Worm (Caenorhabditis elegans) whole organism, L4 larva: ENCODE results near the gene ndub-2.
A peak's percentile ranks its signal among the peaks of the same experiment; 100 is the strongest.

Experiments used
- F10B5.3 ChIP-seq: sonication (generic microtip); optimal IDR thresholded peaks from 2 replicates; lab custom pipeline; 2016; ENCODE audit warnings: mild to moderate bottlenecking, missing genetic modification characterization, missing compliant biosample characterization
- T20F7.1 ChIP-seq: fragments of 200-800 bp; sonication (Bioruptor generic); optimal IDR thresholded peaks from 2 replicates; lab custom pipeline; 2018; ENCODE audit warnings: mild to moderate bottlenecking, missing genetic modification characterization, missing compliant biosample characterization
- Y105C5A.15 ChIP-seq: fragments of 200-800 bp; sonication (Bioruptor generic); IDR thresholded peaks from 2 replicates; pipeline ENCODE4 v1.3.6; 2022; ENCODE audit warnings: missing genetic modification characterization, missing compliant biosample characterization
- aha-1 ChIP-seq: fragments of 150-350 bp; peaks from one replicate; lab custom pipeline; 2014; ENCODE audit warnings: missing biosample characterization, missing genetic modification characterization
- ama-1 ChIP-seq: fragments of 150-350 bp; optimal IDR thresholded peaks from 2 replicates; lab custom pipeline; 2014; ENCODE audit warnings: inconsistent platforms, mixed read lengths
- ceh-20 ChIP-seq: fragments of 200-800 bp; sonication (Bioruptor generic); IDR thresholded peaks from 2 replicates; pipeline ENCODE4 v1.3.6; 2022; ENCODE audit warnings: missing genetic modification reagents, missing genetic modification characterization, missing compliant biosample characterization
- ceh-62 ChIP-seq: sonication (generic microtip); optimal IDR thresholded peaks from 2 replicates; lab custom pipeline; 2017; ENCODE audit warnings: missing biosample characterization, missing genetic modification characterization
- cey-2 ChIP-seq: sonication (generic microtip); optimal IDR thresholded peaks from 3 replicates; lab custom pipeline; 2017; ENCODE audit warnings: missing genetic modification characterization, mild to moderate bottlenecking, missing compliant biosample characterization, antibody characterized with exemption, borderline replicate concordance; ENCODE audit not compliant: insufficient read depth
- ctbp-1 ChIP-seq: fragments of 200-800 bp; sonication (Bioruptor generic); IDR thresholded peaks from 2 replicates; pipeline ENCODE4 v1.3.6; 2022; ENCODE audit warnings: missing genetic modification reagents, missing genetic modification characterization, missing compliant biosample characterization
- daf-12 ChIP-seq: fragments of 150-350 bp; optimal IDR thresholded peaks from 2 replicates; lab custom pipeline; 2014; ENCODE audit warnings: missing biosample characterization, missing genetic modification reagents, missing genetic modification characterization
- dmd-6 ChIP-seq: fragments of 200-800 bp; sonication (Bioruptor generic); IDR thresholded peaks from 2 replicates; pipeline ENCODE4 v1.3.6; 2022; ENCODE audit warnings: missing genetic modification reagents, missing genetic modification characterization, missing compliant biosample characterization
- dmd-8 ChIP-seq: fragments of 200-800 bp; sonication (Bioruptor generic); IDR thresholded peaks from 2 replicates; pipeline ENCODE4 v1.3.6; 2022; ENCODE audit warnings: missing genetic modification characterization, missing compliant biosample characterization
- dmd-9 ChIP-seq: fragments of 200-800 bp; sonication (Bioruptor generic); IDR thresholded peaks from 2 replicates; pipeline ENCODE4 v1.3.6; 2022; ENCODE audit warnings: missing genetic modification reagents, missing genetic modification characterization, missing compliant biosample characterization
- duxl-1 ChIP-seq: sonication (generic microtip); optimal IDR thresholded peaks from 2 replicates; lab custom pipeline; 2016; ENCODE audit warnings: mild to moderate bottlenecking, missing genetic modification characterization, moderate library complexity, missing compliant biosample characterization; ENCODE audit not compliant: poor library complexity
- dve-1 ChIP-seq: sonication (generic microtip); optimal IDR thresholded peaks from 2 replicates; lab custom pipeline; 2017; ENCODE audit warnings: antibody characterized with exemption, mild to moderate bottlenecking, missing genetic modification characterization, missing compliant biosample characterization; ENCODE audit not compliant: insufficient read depth
- egl-27 ChIP-seq: sonication (generic microtip); optimal IDR thresholded peaks from 3 replicates; lab custom pipeline; 2017; ENCODE audit warnings: missing biosample characterization, missing genetic modification reagents, missing genetic modification characterization
- fkh-10 ChIP-seq: fragments of 150-350 bp; optimal IDR thresholded peaks from 2 replicates; lab custom pipeline; 2014; ENCODE audit warnings: missing biosample characterization, missing genetic modification reagents, missing genetic modification characterization
- hif-1 ChIP-seq, 2 experiments: sonication (generic microtip); optimal IDR thresholded peaks; 2 replicates each; lab custom pipeline; 2016 to 2017; ENCODE audit warnings: missing compliant biosample characterization in 2 of 2, missing genetic modification characterization in 2 of 2, missing genetic modification reagents in 2 of 2, missing genotype in 2 of 2, mild to moderate bottlenecking in 1 of 2
- hlh-11 ChIP-seq: fragments of 200-800 bp; sonication (Bioruptor generic); optimal IDR thresholded peaks from 2 replicates; lab custom pipeline; 2018; ENCODE audit warnings: mild to moderate bottlenecking, missing genetic modification characterization, missing compliant biosample characterization
- hlh-30 ChIP-seq: sonication (generic microtip); optimal IDR thresholded peaks from 2 replicates; lab custom pipeline; 2017; ENCODE audit warnings: antibody characterized with exemption, mild to moderate bottlenecking, missing genetic modification characterization, missing compliant biosample characterization; ENCODE audit not compliant: insufficient read depth
- hmg-1.1 ChIP-seq: fragments of 200-800 bp; sonication (Bioruptor generic); IDR thresholded peaks from 2 replicates; pipeline ENCODE4 v1.3.6; 2022; ENCODE audit warnings: missing genetic modification reagents, missing genetic modification characterization, missing compliant biosample characterization
- lin-15B ChIP-seq: fragments of 150-350 bp; sonication (generic microtip); optimal IDR thresholded peaks from 3 replicates; lab custom pipeline; 2014; ENCODE audit warnings: missing biosample characterization, missing genetic modification characterization
- lin-38 ChIP-seq: fragments of 200-800 bp; sonication (Bioruptor generic); IDR thresholded peaks from 2 replicates; pipeline ENCODE4 v1.3.6; 2022; ENCODE audit warnings: missing genetic modification reagents, missing genetic modification characterization, missing compliant biosample characterization
- lir-3 ChIP-seq: sonication (generic microtip); optimal IDR thresholded peaks from 2 replicates; lab custom pipeline; 2016; ENCODE audit warnings: mild to moderate bottlenecking, missing genetic modification characterization, missing compliant biosample characterization
- lsy-2 ChIP-seq, 2 experiments: fragments of 150-350 bp in 1 of 2; sonication (generic microtip) in 1 of 2; optimal IDR thresholded peaks; 2 replicates each; lab custom pipeline; 2014 to 2017; ENCODE audit warnings: missing biosample characterization in 2 of 2, missing genetic modification characterization in 2 of 2
- mdl-1 ChIP-seq, 2 experiments: fragments of 150-350 bp in 1 of 2; sonication (generic microtip) in 1 of 2; optimal IDR thresholded peaks; 2 replicates each; lab custom pipeline; 2014 to 2017; ENCODE audit warnings: missing biosample characterization in 2 of 2, missing genetic modification characterization in 2 of 2
- mdt-29 ChIP-seq: fragments of 200-800 bp; sonication (Bioruptor generic); IDR thresholded peaks from 2 replicates; pipeline ENCODE4 v1.3.6; 2022; ENCODE audit warnings: missing genetic modification reagents, missing genetic modification characterization, missing compliant biosample characterization
- mep-1 ChIP-seq: fragments of 150-350 bp; sonication (generic microtip); optimal IDR thresholded peaks from 3 replicates; lab custom pipeline; 2014; ENCODE audit warnings: missing biosample characterization, missing genetic modification characterization
- mes-2 ChIP-seq: sonication (generic microtip); optimal IDR thresholded peaks from 2 replicates; lab custom pipeline; 2016; ENCODE audit warnings: missing genotype, mild to moderate bottlenecking, missing genetic modification characterization, missing compliant biosample characterization; ENCODE audit not compliant: poor library complexity, severe bottlenecking
- mxl-2 ChIP-seq: fragments of 200-800 bp; sonication (Bioruptor generic); conservative IDR thresholded peaks from 2 replicates; pipeline ENCODE4 v1.3.6; 2022; ENCODE audit warnings: missing genetic modification reagents, missing genetic modification characterization, missing compliant biosample characterization
- mxl-3 ChIP-seq: fragments of 200-800 bp; sonication (Bioruptor generic); optimal IDR thresholded peaks from 2 replicates; lab custom pipeline; 2018; ENCODE audit warnings: mild to moderate bottlenecking, missing genetic modification characterization, missing compliant biosample characterization
- nhr-10 ChIP-seq: fragments of 150-350 bp; optimal IDR thresholded peaks from 2 replicates; lab custom pipeline; 2014; ENCODE audit warnings: missing biosample characterization, missing genetic modification characterization
- nhr-11 ChIP-seq: fragments of 150-350 bp; optimal IDR thresholded peaks from 2 replicates; lab custom pipeline; 2014; ENCODE audit warnings: missing biosample characterization, missing genetic modification characterization
- nhr-41 ChIP-seq: fragments of 200-800 bp; sonication (Bioruptor generic); IDR thresholded peaks from 2 replicates; pipeline ENCODE4 v1.3.6; 2022; ENCODE audit warnings: missing genetic modification reagents, missing genetic modification characterization, missing compliant biosample characterization
- nhr-77 ChIP-seq: fragments of 150-350 bp; optimal IDR thresholded peaks from 2 replicates; lab custom pipeline; 2014; ENCODE audit warnings: missing biosample characterization, missing genetic modification characterization
- set-16 ChIP-seq: fragments of 200-800 bp; sonication (Bioruptor generic); IDR thresholded peaks from 2 replicates; pipeline ENCODE4 v1.3.6; 2022; ENCODE audit warnings: missing genetic modification reagents, missing genetic modification characterization, missing compliant biosample characterization
- tag-97 ChIP-seq: fragments of 200-800 bp; sonication (Bioruptor generic); IDR thresholded peaks from 2 replicates; pipeline ENCODE4 v1.3.6; 2022; ENCODE audit warnings: missing genetic modification characterization, missing compliant biosample characterization
- unc-130 ChIP-seq: sonication (generic microtip); optimal IDR thresholded peaks from 2 replicates; lab custom pipeline; 2016; ENCODE audit warnings: missing genetic modification reagents, missing genetic modification characterization, missing compliant biosample characterization
- unc-62 ChIP-seq, 3 experiments: fragments of 150-350 bp in 1 of 3; sonication (generic microtip); optimal IDR thresholded peaks in 2 of 3; peaks in 1 of 3; 1 replicate in 1 of 3; 2 replicates in 2 of 3; lab custom pipeline; 2014 to 2017; ENCODE audit warnings: missing biosample characterization in 3 of 3, missing genetic modification characterization in 3 of 3, missing genetic modification reagents in 3 of 3, missing genotype in 1 of 3
- vab-7 ChIP-seq: fragments of 200-800 bp; sonication (Bioruptor generic); IDR thresholded peaks from 2 replicates; pipeline ENCODE4 v1.3.6; 2022; ENCODE audit warnings: missing genetic modification reagents, missing genetic modification characterization, missing compliant biosample characterization
- zip-11 ChIP-seq: fragments of 200-800 bp; sonication (Bioruptor generic); IDR thresholded peaks from 2 replicates; pipeline ENCODE4 v1.3.6; 2022; ENCODE audit warnings: missing genetic modification characterization, missing compliant biosample characterization
- ztf-11 ChIP-seq: fragments of 150-350 bp; optimal IDR thresholded peaks from 2 replicates; lab custom pipeline; 2014; ENCODE audit warnings: missing biosample characterization, missing genetic modification characterization
- ztf-7 ChIP-seq: fragments of 150-350 bp; optimal IDR thresholded peaks from 2 replicates; lab custom pipeline; 2014; ENCODE audit warnings: missing biosample characterization, missing genetic modification characterization

Gene ndub-2

DNA sequence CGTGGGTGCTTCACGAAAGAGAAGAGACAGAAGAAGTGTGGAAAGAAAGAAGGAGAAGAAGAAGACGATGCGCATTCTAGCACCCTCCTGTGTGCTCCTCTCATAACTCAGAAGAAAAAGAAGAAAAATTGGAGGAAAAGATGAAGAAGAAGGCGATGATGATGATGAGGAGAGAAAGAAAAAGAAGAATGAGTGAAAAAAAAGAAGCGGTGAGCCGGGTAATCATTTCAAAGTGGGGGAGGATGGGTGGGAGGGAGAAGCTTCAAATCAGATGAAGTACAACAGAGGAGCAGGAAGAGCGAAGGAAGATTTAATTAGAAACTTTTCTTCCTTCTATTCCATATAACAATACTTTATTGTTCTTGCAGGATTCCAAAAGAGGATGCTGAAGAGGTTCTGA, 14.5 kb downstream of the ndub-2 start:
- TF ChIP-seq aha-1 (tag; lab: Kevin White, UChicago) (peak; percentile 65), nhr-41 (GFP tag; lab: Robert Waterston, UW) (no peak), tag-97 (GFP tag; lab: Robert Waterston, UW) (no peak), fkh-10 (peak; percentile 9), lsy-2 (tag; optimal IDR thresholded peaks at IDR 0.05; lab: Kevin White, UChicago) (peak in 1 of 2 experiments; percentile 2), zip-11 (GFP tag; lab: Robert Waterston, UW) (no peak), egl-27 (tag; lab: Kevin White, UChicago) (no peak), Y105C5A.15 (GFP tag; lab: Robert Waterston, UW) (no peak), ctbp-1 (peak; percentile 57; the same call in 1 of the 2 replicates), set-16 (no peak), unc-62 (GFP tag; optimal IDR thresholded peaks at IDR 0.05 in 1 of 2; lab: Kevin White, UChicago) (peak in 1 of 2 experiments; percentile 55), unc-62 (tag; optimal IDR thresholded peaks at IDR 0.05; lab: Kevin White, UChicago) (no peak), unc-130 (no peak), cey-2 (tag; lab: Kevin White, UChicago) (no peak), ztf-11 (no peak), dmd-8 (GFP tag; lab: Robert Waterston, UW) (no peak)

ce11 chrII:9013341-9013740, 17.2 kb downstream of the ndub-2 start:
- TF ChIP-seq dmd-6 (GFP tag; lab: Robert Waterston, UW) (peak; percentile 34), hlh-30 (tag; lab: Kevin White, UChicago) (peak; percentile 94), mxl-3 (GFP tag; lab: Kevin White, UChicago) (peak; percentile 65), T20F7.1 (GFP tag; lab: Kevin White, UChicago) (no peak), dmd-8 (GFP tag; lab: Robert Waterston, UW) (no peak), hif-1 (tag; optimal IDR thresholded peaks at IDR 0.05; lab: Kevin White, UChicago) (peak in 1 of 2 experiments; percentile 28), dmd-9 (0 out of 2 replicates have a peak, but pooled peaks have one; percentile 19), cey-2 (tag; lab: Kevin White, UChicago) (no peak), ctbp-1 (0 out of 2 replicates have a peak, but pooled peaks have one; percentile 20), ceh-20 (GFP tag; lab: Robert Waterston, UW) (0 out of 2 replicates have a peak, but pooled peaks have one; percentile 42), mep-1 (tag; lab: Kevin White, UChicago) (peak; percentile 36), lin-38 (GFP tag; lab: Robert Waterston, UW) (no peak), mes-2 (tag; lab: Kevin White, UChicago) (peak; percentile 21), dve-1 (tag; lab: Kevin White, UChicago) (no peak), mdl-1 (tag; optimal IDR thresholded peaks at IDR 0.05; lab: Kevin White, UChicago) (peak in 1 of 2 experiments; percentile 54), hmg-1.1 (GFP tag; lab: Robert Waterston, UW) (peak; percentile 74), nhr-11 (tag; lab: Kevin White, UChicago) (peak; percentile 5), hlh-11 (tag; lab: Kevin White, UChicago) (peak; percentile 63), egl-27 (tag; lab: Kevin White, UChicago) (no peak), set-16 (peak; percentile 72)

ce11 chrII:9014188-9014587, 18.0 kb downstream of the ndub-2 start:
- TF ChIP-seq vab-7 (GFP tag; lab: Robert Waterston, UW) (no peak), F10B5.3 (tag; lab: Kevin White, UChicago) (no peak), duxl-1 (tag; lab: Kevin White, UChicago) (no peak), nhr-77 (tag; lab: Kevin White, UChicago) (no peak), dve-1 (tag; lab: Kevin White, UChicago) (no peak), lir-3 (tag; lab: Kevin White, UChicago) (no peak), daf-12 (tag; lab: Kevin White, UChicago) (no peak), mdt-29 (GFP tag; lab: Robert Waterston, UW) (no peak), mxl-2 (no peak), ceh-20 (GFP tag; lab: Robert Waterston, UW) (no peak), nhr-41 (GFP tag; lab: Robert Waterston, UW) (no peak), nhr-10 (no peak), zip-11 (GFP tag; lab: Robert Waterston, UW) (no peak), nhr-11 (tag; lab: Kevin White, UChicago) (no peak), ztf-7 (no peak), ama-1 (no peak), ceh-62 (tag; lab: Kevin White, UChicago) (no peak), lin-15B (no peak)
